Worm (Caenorhabditis elegans) whole organism, late embryonic: ENCODE results near the gene R102.8.

Source experiments
- F13H6.1 ChIP-seq: sonication (generic microtip); optimal IDR thresholded peaks from 2 replicates; lab custom pipeline; 2016; ENCODE audit warnings: missing genetic modification characterization, missing compliant biosample characterization
- K02D7.2 ChIP-seq: sonication (generic microtip); optimal IDR thresholded peaks from 2 replicates; lab custom pipeline; 2017; ENCODE audit warnings: mild to moderate bottlenecking, missing genetic modification characterization, missing compliant biosample characterization
- Y22D7AL.16 ChIP-seq: sonication (generic microtip); optimal IDR thresholded peaks from 2 replicates; lab custom pipeline; 2016; ENCODE audit warnings: missing genetic modification characterization, missing compliant biosample characterization
- ama-1 ChIP-seq: fragments of 150-350 bp; optimal IDR thresholded peaks from 2 replicates; lab custom pipeline; 2014
- ceh-14 ChIP-seq: sonication (generic microtip); optimal IDR thresholded peaks from 2 replicates; lab custom pipeline; 2016; ENCODE audit warnings: missing genotype, missing genetic modification characterization, missing compliant biosample characterization
- ceh-2 ChIP-seq: sonication (generic microtip); optimal IDR thresholded peaks from 2 replicates; lab custom pipeline; 2016; ENCODE audit warnings: missing genotype, missing genetic modification characterization, missing compliant biosample characterization
- ceh-22 ChIP-seq: sonication (generic microtip); optimal IDR thresholded peaks from 2 replicates; lab custom pipeline; 2017; ENCODE audit warnings: missing biosample characterization, missing genetic modification characterization
- ceh-24 ChIP-seq: sonication (generic microtip); optimal IDR thresholded peaks from 2 replicates; lab custom pipeline; 2016; ENCODE audit warnings: mild to moderate bottlenecking, missing genetic modification characterization, missing compliant biosample characterization
- ceh-30 ChIP-seq: fragments of 150-350 bp; optimal IDR thresholded peaks from 2 replicates; lab custom pipeline; 2014; ENCODE audit warnings: missing biosample characterization, missing genetic modification characterization
- ceh-31 ChIP-seq: sonication (generic microtip); optimal IDR thresholded peaks from 2 replicates; lab custom pipeline; 2016; ENCODE audit warnings: missing genetic modification characterization, missing compliant biosample characterization
- ceh-45 ChIP-seq: fragments of 200-800 bp; sonication (Bioruptor generic); IDR thresholded peaks from 2 replicates; pipeline ENCODE4 v1.3.6; 2022; ENCODE audit warnings: missing genetic modification reagents, missing genetic modification characterization, missing compliant biosample characterization
- ceh-6 ChIP-seq: fragments of 200-800 bp; sonication (Bioruptor generic); optimal IDR thresholded peaks from 2 replicates; lab custom pipeline; 2018; ENCODE audit warnings: mild to moderate bottlenecking, missing genetic modification characterization, missing compliant biosample characterization
- dmd-4 ChIP-seq: sonication (generic microtip); optimal IDR thresholded peaks from 2 replicates; lab custom pipeline; 2016; ENCODE audit warnings: borderline replicate concordance, missing genetic modification characterization, missing compliant biosample characterization
- dve-1 ChIP-seq: sonication (generic microtip); optimal IDR thresholded peaks from 2 replicates; lab custom pipeline; 2017; ENCODE audit warnings: antibody characterized with exemption, mild to moderate bottlenecking, missing genetic modification characterization, missing compliant biosample characterization
- elt-4 ChIP-seq: sonication (generic microtip); optimal IDR thresholded peaks from 2 replicates; lab custom pipeline; 2016; ENCODE audit warnings: missing genetic modification characterization, missing compliant biosample characterization
- eyg-1 ChIP-seq: sonication (generic microtip); optimal IDR thresholded peaks from 2 replicates; lab custom pipeline; 2016; ENCODE audit warnings: missing genotype, missing genetic modification characterization, missing compliant biosample characterization
- fkh-6 ChIP-seq: sonication (generic microtip); optimal IDR thresholded peaks from 2 replicates; lab custom pipeline; 2016; ENCODE audit warnings: missing genetic modification characterization, missing compliant biosample characterization
- gmeb-2 ChIP-seq: sonication (generic microtip); optimal IDR thresholded peaks from 2 replicates; lab custom pipeline; 2016; ENCODE audit warnings: missing genetic modification characterization, inconsistent platforms, missing compliant biosample characterization
- hlh-13 ChIP-seq: fragments of 200-800 bp; sonication (Bioruptor generic); optimal IDR thresholded peaks from 2 replicates; lab custom pipeline; 2018; ENCODE audit warnings: mild to moderate bottlenecking, missing genetic modification characterization, missing compliant biosample characterization
- hlh-8 ChIP-seq: sonication (generic microtip); optimal IDR thresholded peaks from 2 replicates; lab custom pipeline; 2016; ENCODE audit warnings: missing genotype, missing genetic modification characterization, missing compliant biosample characterization
- madf-2 ChIP-seq: sonication (generic microtip); optimal IDR thresholded peaks from 2 replicates; lab custom pipeline; 2017; ENCODE audit warnings: missing genetic modification characterization, missing compliant biosample characterization
- mec-3 ChIP-seq: sonication (generic microtip); optimal IDR thresholded peaks from 2 replicates; lab custom pipeline; 2016; ENCODE audit warnings: borderline replicate concordance, missing genetic modification characterization, missing compliant biosample characterization
- nfya-1 ChIP-seq: sonication (generic microtip); optimal IDR thresholded peaks from 2 replicates; lab custom pipeline; 2017; ENCODE audit warnings: missing genetic modification characterization, mild to moderate bottlenecking, missing compliant biosample characterization, antibody characterized with exemption, moderate library complexity
- nhr-11 ChIP-seq: fragments of 150-350 bp; optimal IDR thresholded peaks from 2 replicates; lab custom pipeline; 2014; ENCODE audit warnings: missing biosample characterization, missing genetic modification characterization
- nhr-232 ChIP-seq: sonication (generic microtip); optimal IDR thresholded peaks from 2 replicates; lab custom pipeline; 2016; ENCODE audit warnings: missing genetic modification characterization, missing compliant biosample characterization
- pag-3 ChIP-seq: sonication (generic microtip); optimal IDR thresholded peaks from 2 replicates; lab custom pipeline; 2016; ENCODE audit warnings: missing compliant biosample characterization, missing genetic modification characterization, borderline replicate concordance
- pat-9 ChIP-seq: fragments of 200-800 bp; sonication (Bioruptor generic); optimal IDR thresholded peaks from 2 replicates; lab custom pipeline; 2018; ENCODE audit warnings: mild to moderate bottlenecking, missing genetic modification characterization, moderate library complexity, missing compliant biosample characterization
- pax-1 ChIP-seq: fragments of 150-350 bp; optimal IDR thresholded peaks from 2 replicates; lab custom pipeline; 2014; ENCODE audit warnings: missing biosample characterization, missing genetic modification characterization
- pha-4 ChIP-seq: fragments of 150-350 bp; optimal IDR thresholded peaks from 2 replicates; lab custom pipeline; 2018; ENCODE audit warnings: missing biosample characterization, missing genetic modification reagents, missing genetic modification characterization
- pqm-1 ChIP-seq: sonication (generic microtip); optimal IDR thresholded peaks from 2 replicates; lab custom pipeline; 2016; ENCODE audit warnings: missing genetic modification characterization, missing compliant biosample characterization
- pros-1 ChIP-seq: fragments of 150-350 bp; optimal IDR thresholded peaks from 2 replicates; lab custom pipeline; 2014; ENCODE audit warnings: missing biosample characterization, missing genetic modification reagents, missing genetic modification characterization
- rnt-1 ChIP-seq: sonication (generic microtip); optimal IDR thresholded peaks from 2 replicates; lab custom pipeline; 2016; ENCODE audit warnings: missing genetic modification characterization, missing compliant biosample characterization
- sdc-2 ChIP-seq: sonication (generic microtip); optimal IDR thresholded peaks from 2 replicates; lab custom pipeline; 2016; ENCODE audit warnings: missing genotype, missing genetic modification characterization, missing compliant biosample characterization
- unc-3 ChIP-seq, 2 experiments: fragments of 200-800 bp in 1 of 2; sonication (Bioruptor generic) in 1 of 2; sonication (generic microtip) in 1 of 2; conservative IDR thresholded peaks in 1 of 2; optimal IDR thresholded peaks in 1 of 2; 2 replicates each; pipeline versions ENCODE4 v1.3.6 to Lab custom; 2016 to 2022; ENCODE audit warnings: missing compliant biosample characterization in 2 of 2, missing genetic modification characterization in 2 of 2, missing genetic modification reagents in 1 of 2
- unc-55 ChIP-seq: sonication (generic microtip); optimal IDR thresholded peaks from 2 replicates; lab custom pipeline; 2017; ENCODE audit warnings: missing biosample characterization, missing genetic modification reagents, missing genetic modification characterization
- unc-86 ChIP-seq: sonication (generic microtip); optimal IDR thresholded peaks from 2 replicates; lab custom pipeline; 2016; ENCODE audit warnings: missing genetic modification characterization, missing compliant biosample characterization
- zip-5 ChIP-seq: sonication (generic microtip); optimal IDR thresholded peaks from 2 replicates; lab custom pipeline; 2016; ENCODE audit warnings: missing genetic modification characterization, missing compliant biosample characterization
- ztf-16 ChIP-seq: sonication (generic microtip); optimal IDR thresholded peaks from 2 replicates; lab custom pipeline; 2017; ENCODE audit warnings: missing genetic modification characterization, missing compliant biosample characterization

R102.8 gene

DNA sequence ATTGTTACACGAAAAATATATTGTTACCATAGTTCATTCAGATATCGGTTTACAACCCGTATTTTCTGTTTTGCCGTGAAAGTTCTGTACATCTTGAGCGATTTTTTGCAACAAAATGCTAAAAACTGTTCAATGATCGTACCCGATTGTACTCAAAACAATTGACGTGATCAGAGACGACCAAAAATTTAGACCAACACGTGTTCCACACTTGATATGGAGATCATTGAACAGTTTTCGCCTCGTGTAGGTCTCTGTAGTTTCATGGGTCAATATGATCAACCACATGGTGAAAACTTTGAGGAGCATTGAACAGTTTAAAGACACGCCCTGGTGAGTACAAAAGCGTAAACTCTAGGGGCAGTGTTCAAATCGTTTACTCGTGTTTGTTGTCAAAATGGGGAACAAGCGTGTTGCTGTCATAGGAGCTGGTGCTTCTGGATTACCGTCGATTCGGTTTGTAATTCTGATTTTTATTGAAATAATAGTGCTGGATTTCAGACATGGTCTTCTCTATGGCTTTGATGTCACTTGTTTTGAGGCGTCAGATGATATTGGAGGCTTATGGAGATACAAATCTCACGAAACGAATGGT lies 7.8 kb downstream of the R102.8 start, which contains the start of gene fmo-2:
Gene fmo-2 (plus strand): TSS at position 370 of the 595 bp plus-strand sequence.
- no peak for TF ChIP-seq pqm-1 (tag; lab: Kevin White, UChicago)
- no peak for TF ChIP-seq ceh-14
- no peak for TF ChIP-seq elt-4
- TF ChIP-seq K02D7.2 (tag; lab: Kevin White, UChicago) = no peak
- TF ChIP-seq unc-55 = no peak
- no peak for TF ChIP-seq F13H6.1 (tag; lab: Kevin White, UChicago)
- no peak for TF ChIP-seq ceh-30 (tag; lab: Kevin White, UChicago)
- TF ChIP-seq dmd-4 = no peak
- TF ChIP-seq gmeb-2 (tag; lab: Kevin White, UChicago) = no peak
- TF ChIP-seq unc-86 (tag; lab: Kevin White, UChicago) = no peak
- no peak for TF ChIP-seq eyg-1
- no peak for TF ChIP-seq ceh-22
- no peak for TF ChIP-seq zip-5 (tag; lab: Kevin White, UChicago)
- no peak for TF ChIP-seq rnt-1
- TF ChIP-seq pros-1 (tag; lab: Kevin White, UChicago) = no peak
- no peak for TF ChIP-seq hlh-8
- TF ChIP-seq, all 69 proteins: peak for 0

ce11 chrIV:10680379-10680778 lies 9.7 kb downstream of the R102.8 start, which contains the start of gene K08C7.4:
Gene K08C7.4 (minus strand): TSS chrIV:10680479.
- TF ChIP-seq hlh-13 (GFP tag; lab: Kevin White, UChicago) (no peak), mec-3 (no peak), gmeb-2 (tag; lab: Kevin White, UChicago) (no peak), ceh-24 (tag; lab: Kevin White, UChicago) (no peak), unc-3 (GFP tag; conservative IDR thresholded peaks at IDR 0.05; lab: Robert Waterston, UW) (no peak), unc-3 (tag; optimal IDR thresholded peaks at IDR 0.05; lab: Kevin White, UChicago) (no peak), ceh-31 (tag; lab: Kevin White, UChicago) (no peak), Y22D7AL.16 (tag; lab: Kevin White, UChicago) (no peak), F13H6.1 (tag; lab: Kevin White, UChicago) (no peak)

- TF ChIP-seq nhr-11 = no peak
- no peak for TF ChIP-seq pag-3 (tag; lab: Kevin White, UChicago)
These were observed 21.5 kb downstream of the R102.8 start for ce11 chrIV:10668561-10668960.

- TF ChIP-seq pat-9 (tag; lab: Kevin White, UChicago) (no peak), F13H6.1 (tag; lab: Kevin White, UChicago) (no peak), pag-3 (tag; lab: Kevin White, UChicago) (no peak), hlh-13 (GFP tag; lab: Kevin White, UChicago) (no peak), dmd-4 (no peak), fkh-6 (tag; lab: Kevin White, UChicago) (no peak), nhr-232 (tag; lab: Kevin White, UChicago) (no peak), hlh-8 (peak; percentile 2)
These were observed 23.5 kb downstream of the R102.8 start, which contains the start of gene epi-1 for ce11 chrIV:10666523-10666922. Gene epi-1 (plus strand): TSS chrIV:10666823.

DNA sequence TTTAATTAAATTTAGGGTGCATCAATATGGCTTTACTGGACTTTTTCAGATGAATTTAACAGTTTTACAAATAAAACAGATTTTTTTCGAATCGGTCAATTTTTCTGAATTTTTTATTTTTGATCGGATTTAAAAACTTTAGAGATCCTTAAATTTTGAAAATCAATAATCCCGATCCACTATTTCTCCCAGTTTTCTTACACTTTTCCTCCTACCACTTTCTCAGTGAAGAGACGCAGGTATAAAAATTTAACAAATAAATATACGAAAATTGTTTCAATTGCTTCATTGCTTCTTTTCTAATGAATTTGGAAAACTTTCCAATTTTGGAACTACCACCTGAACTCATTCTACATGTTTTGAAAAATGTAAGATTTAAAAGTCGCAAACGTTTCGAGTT lies 25.9 kb downstream of the R102.8 start, which contains the start of gene K08C7.7:
Gene K08C7.7 (plus strand): TSS at position 301 of the 400 bp plus-strand sequence.
- TF ChIP-seq unc-86 (tag; lab: Kevin White, UChicago) = no peak
- no peak for TF ChIP-seq nfya-1 (tag; lab: Kevin White, UChicago)
- no peak for TF ChIP-seq Y22D7AL.16 (tag; lab: Kevin White, UChicago)
- no peak for TF ChIP-seq pha-4
- TF ChIP-seq unc-55 = no peak
- TF ChIP-seq ceh-6 (GFP tag; lab: Kevin White, UChicago) = no peak
- no peak for TF ChIP-seq mec-3
- TF ChIP-seq rnt-1 = no peak
- TF ChIP-seq gmeb-2 (tag; lab: Kevin White, UChicago) = no peak

- no peak for TF ChIP-seq sdc-2
- no peak for TF ChIP-seq hlh-13 (GFP tag; lab: Kevin White, UChicago)
- TF ChIP-seq ceh-22 = no peak
- no peak for TF ChIP-seq ceh-14
- no peak for TF ChIP-seq ama-1 (lab: Kevin White, UChicago)
- no peak for TF ChIP-seq hlh-8
- no peak for TF ChIP-seq ceh-2 (tag; lab: Kevin White, UChicago)
- TF ChIP-seq ztf-16 (tag; lab: Kevin White, UChicago) = no peak
- TF ChIP-seq dve-1 = no peak
- no peak for TF ChIP-seq ceh-45
- no peak for TF ChIP-seq pax-1
- TF ChIP-seq madf-2 = no peak
These were observed 28.3 kb downstream of the R102.8 start, which contains the start of gene fmo-1 for ce11 chrIV:10661760-10662159. Gene fmo-1 (plus strand): TSS chrIV:10661857.
